Worm (Caenorhabditis elegans) whole organism, L3 larva: Measurements from ENCODE around the gene mec-17.

Experiments used
- R02D3.7 ChIP-seq: fragments of 150-350 bp; optimal IDR thresholded peaks from 2 replicates; lab custom pipeline; 2014; ENCODE audit warnings: missing biosample characterization, missing genetic modification characterization
- aly-2 ChIP-seq: fragments of 150-350 bp; optimal IDR thresholded peaks from 2 replicates; lab custom pipeline; 2014; ENCODE audit warnings: missing biosample characterization, missing genetic modification characterization
- ceh-9 ChIP-seq: sonication (generic microtip); optimal IDR thresholded peaks from 2 replicates; lab custom pipeline; 2018; ENCODE audit warnings: missing biosample characterization, missing genetic modification characterization
- egl-27 ChIP-seq: sonication (generic microtip); optimal IDR thresholded peaks from 4 replicates; lab custom pipeline; 2017; ENCODE audit warnings: missing biosample characterization, missing genetic modification reagents, missing genetic modification characterization
- nhr-237 ChIP-seq: fragments of 150-350 bp; optimal IDR thresholded peaks from 2 replicates; lab custom pipeline; 2014; ENCODE audit warnings: missing biosample characterization, missing genetic modification characterization
- snpc-4 ChIP-seq: fragments of 150-350 bp; optimal IDR thresholded peaks from 2 replicates; lab custom pipeline; 2014; ENCODE audit warnings: missing biosample characterization, missing genetic modification characterization
- unc-39 ChIP-seq: sonication (generic microtip); optimal IDR thresholded peaks from 4 replicates; lab custom pipeline; 2017; ENCODE audit warnings: missing biosample characterization, missing genetic modification characterization
- zag-1 ChIP-seq: fragments of 150-350 bp; optimal IDR thresholded peaks from 2 replicates; lab custom pipeline; 2014; ENCODE audit warnings: missing biosample characterization, missing genetic modification characterization

- TF ChIP-seq aly-2 (tag; lab: Kevin White, UChicago) (no peak), snpc-4 (tag; lab: Kevin White, UChicago) (no peak), ceh-9 (tag; lab: Kevin White, UChicago) (no peak), R02D3.7 (tag; lab: Kevin White, UChicago) (no peak), zag-1 (tag; lab: Kevin White, UChicago) (no peak), unc-39 (no peak), nhr-237 (no peak), egl-27 (tag; lab: Kevin White, UChicago) (no peak)
Measured at ce11 chrIV:7957504-7957903, 29.5 kb downstream of the mec-17 start, which contains the start of gene frpr-10.
